Comparison of ENCODE assay signal across 3 fruit fly cellular contexts in genomic region chr3L:5945571-5945970, dm6.
A peak's percentile ranks its signal among the peaks of the same experiment; 100 is the strongest.
TF ChIP-seq lines count a peak whose summit lies in the region.

No protein-coding gene starts in this region.

- TF ChIP-seq CTCF in whole organism, embryonic (GFP tag; optimal IDR thresholded peaks at IDR 0.05; lab: Kevin White, UChicago): no peak

TF ChIP-seq in whole organism, embryonic, 481 proteins besides CTCF, POLR2A, EP300 and RAD21 (continues in another document):
- no peak for TF ChIP-seq CG6854 (GFP tag; optimal IDR thresholded peaks at IDR 0.05; lab: Kevin White, UChicago)
- TF ChIP-seq Drgx (GFP tag; IDR thresholded peaks at IDR 0.05; lab: Robert Waterston, UW): peak; percentile 68
- TF ChIP-seq D19A (tag; optimal IDR thresholded peaks at IDR 0.05; lab: Kevin White, UChicago): peak; percentile 79
- TF ChIP-seq Sin3A (optimal IDR thresholded peaks at IDR 0.05; lab: Kevin White, UChicago): no peak
- TF ChIP-seq CG6765 (GFP tag; optimal IDR thresholded peaks at IDR 0.05; lab: Kevin White, UChicago): no peak
- TF ChIP-seq bsh (GFP tag; optimal IDR thresholded peaks at IDR 0.05; lab: Kevin White, UChicago): no peak
- peak; percentile 49 for TF ChIP-seq sens (GFP tag; lab: Kevin White, UChicago)
- TF ChIP-seq CG10274 (GFP tag; optimal IDR thresholded peaks at IDR 0.05; lab: Kevin White, UChicago): no peak
- no peak for TF ChIP-seq Aef1 (GFP tag; IDR thresholded peaks at IDR 0.05; lab: Robert Waterston, UW)
- TF ChIP-seq CG2712 (tag; optimal IDR thresholded peaks at IDR 0.05; lab: Kevin White, UChicago): peak; percentile 17
- no peak for TF ChIP-seq CG5953 (GFP tag; IDR thresholded peaks at IDR 0.05; lab: Robert Waterston, UW)
- no peak for TF ChIP-seq CG15479 (GFP tag; optimal IDR thresholded peaks at IDR 0.05; lab: Kevin White, UChicago)
- peak; percentile 17 for TF ChIP-seq Blimp-1 (GFP tag; optimal IDR thresholded peaks at IDR 0.05; lab: Kevin White, UChicago)
- TF ChIP-seq Xrp1 (GFP tag; IDR thresholded peaks at IDR 0.05; lab: Robert Waterston, UW): peak; percentile 17; the same call in 1 of the 2 replicates
- TF ChIP-seq CG6813 (GFP tag; optimal IDR thresholded peaks at IDR 0.05; lab: Kevin White, UChicago): no peak
- TF ChIP-seq CG4617 (GFP tag; optimal IDR thresholded peaks at IDR 0.05; lab: Kevin White, UChicago; ENCODE audit: borderline replicate concordance): no peak
- TF ChIP-seq Nf-YB (GFP tag; optimal IDR thresholded peaks at IDR 0.05; lab: Kevin White, UChicago): no peak
- TF ChIP-seq pzg (GFP tag; optimal IDR thresholded peaks at IDR 0.05; lab: Kevin White, UChicago): no peak
- TF ChIP-seq crc (GFP tag; optimal IDR thresholded peaks at IDR 0.05; lab: Kevin White, UChicago): no peak
- no peak for TF ChIP-seq CG10267 (tag; optimal IDR thresholded peaks at IDR 0.05; lab: Kevin White, UChicago)
- TF ChIP-seq CG34376 (GFP tag; optimal IDR thresholded peaks at IDR 0.05; lab: Kevin White, UChicago): no peak
- TF ChIP-seq nau (GFP tag; optimal IDR thresholded peaks at IDR 0.05; lab: Kevin White, UChicago): no peak
- no peak for TF ChIP-seq CG15011 (GFP tag; optimal IDR thresholded peaks at IDR 0.05; lab: Kevin White, UChicago)
- peak; percentile 5 for TF ChIP-seq CG18262 (tag; optimal IDR thresholded peaks at IDR 0.05; lab: Kevin White, UChicago)
- TF ChIP-seq Bteb2 (GFP tag; optimal IDR thresholded peaks at IDR 0.05; lab: Kevin White, UChicago): no peak
- TF ChIP-seq Lpt (GFP tag; optimal IDR thresholded peaks at IDR 0.05; lab: Kevin White, UChicago): no peak
- TF ChIP-seq Vsx1 (GFP tag; optimal IDR thresholded peaks at IDR 0.05; lab: Kevin White, UChicago): no peak
- no peak for TF ChIP-seq CG1603 (tag; optimal IDR thresholded peaks at IDR 0.05; lab: Kevin White, UChicago)
- TF ChIP-seq ERR (GFP tag; optimal IDR thresholded peaks at IDR 0.05; lab: Kevin White, UChicago): no peak
- TF ChIP-seq grau (tag; optimal IDR thresholded peaks at IDR 0.05; lab: Kevin White, UChicago): no peak
- no peak for TF ChIP-seq zfh2 (GFP tag; optimal IDR thresholded peaks at IDR 0.05; lab: Kevin White, UChicago)
- TF ChIP-seq Meics (GFP tag; optimal IDR thresholded peaks at IDR 0.05; lab: Kevin White, UChicago): no peak

TF ChIP-seq in whole organism, prepupa, 60 proteins besides CTCF, POLR2A, EP300 and RAD21 (continues in another document):
- TF ChIP-seq CG32006 (GFP tag; optimal IDR thresholded peaks at IDR 0.05; lab: Kevin White, UChicago): peak; percentile 54
- TF ChIP-seq achi (GFP tag; optimal IDR thresholded peaks at IDR 0.05; lab: Kevin White, UChicago): peak; percentile 33
- no peak for TF ChIP-seq pdm3 (GFP tag; optimal IDR thresholded peaks at IDR 0.05; lab: Kevin White, UChicago)
- peak; percentile 9 for TF ChIP-seq CG9139 (GFP tag; optimal IDR thresholded peaks at IDR 0.05; lab: Kevin White, UChicago)
- peak; percentile 59; the same call in 2 of the 3 replicates for TF ChIP-seq CG8119 (GFP tag; IDR thresholded peaks at IDR 0.05; lab: Robert Waterston, UW)
- TF ChIP-seq CG1621 (tag; optimal IDR thresholded peaks at IDR 0.05; lab: Kevin White, UChicago): no peak
- peak; percentile 75 for TF ChIP-seq Eip78C (GFP tag; lab: Kevin White, UChicago)
- TF ChIP-seq esn (GFP tag; optimal IDR thresholded peaks at IDR 0.05; lab: Kevin White, UChicago): peak; percentile 13
- TF ChIP-seq CG6854 (GFP tag; optimal IDR thresholded peaks at IDR 0.05; lab: Kevin White, UChicago): no peak
- no peak for TF ChIP-seq fkh (GFP tag; optimal IDR thresholded peaks at IDR 0.05; lab: Kevin White, UChicago)
- peak; percentile 43 for TF ChIP-seq CG3919 (GFP tag; optimal IDR thresholded peaks at IDR 0.05; lab: Kevin White, UChicago)
- TF ChIP-seq CG6163 (GFP tag; IDR thresholded peaks at IDR 0.05; lab: Robert Waterston, UW): peak; percentile 79; the same call in 2 of the 3 replicates
- peak; percentile 9 for TF ChIP-seq Hr4 (GFP tag; optimal IDR thresholded peaks at IDR 0.05; lab: Kevin White, UChicago)
- no peak for TF ChIP-seq lz (GFP tag; optimal IDR thresholded peaks at IDR 0.05; lab: Kevin White, UChicago)
- TF ChIP-seq cyc (GFP tag; optimal IDR thresholded peaks at IDR 0.05; lab: Kevin White, UChicago): peak; percentile 20
- TF ChIP-seq CG6808 (GFP tag; optimal IDR thresholded peaks at IDR 0.05; lab: Kevin White, UChicago): peak; percentile 55
- TF ChIP-seq CG15336 (GFP tag; IDR thresholded peaks at IDR 0.05; lab: Robert Waterston, UW): peak; percentile 74
- TF ChIP-seq Ets96B (tag; optimal IDR thresholded peaks at IDR 0.05; lab: Kevin White, UChicago): peak; percentile 66
- TF ChIP-seq CG8632 (GFP tag; optimal IDR thresholded peaks at IDR 0.05; lab: Kevin White, UChicago): peak; percentile 6
- peak; percentile 71 for TF ChIP-seq svp (GFP tag; lab: Kevin White, UChicago)
- TF ChIP-seq CG3032 (tag; optimal IDR thresholded peaks at IDR 0.05; lab: Kevin White, UChicago): peak; percentile 57
- TF ChIP-seq CG10669 (GFP tag; optimal IDR thresholded peaks at IDR 0.05; lab: Kevin White, UChicago): peak; percentile 58
- TF ChIP-seq CG6276 (GFP tag; optimal IDR thresholded peaks at IDR 0.05; lab: Kevin White, UChicago): peak; percentile 10
- TF ChIP-seq topi (GFP tag; optimal IDR thresholded peaks at IDR 0.05; lab: Kevin White, UChicago): peak; percentile 28
- TF ChIP-seq dsx (GFP tag; optimal IDR thresholded peaks at IDR 0.05; lab: Kevin White, UChicago; ENCODE audit: poor library complexity, severe bottlenecking): peak; percentile 32
- TF ChIP-seq CG10631 (GFP tag; optimal IDR thresholded peaks at IDR 0.05; lab: Kevin White, UChicago): peak; percentile 26
- peak; percentile 56; the same call in 2 of the 3 replicates for TF ChIP-seq eg (GFP tag; IDR thresholded peaks at IDR 0.05; lab: Robert Waterston, UW)
- peak; percentile 1 for TF ChIP-seq Sox14 (GFP tag; optimal IDR thresholded peaks at IDR 0.05; lab: Kevin White, UChicago)
- peak; percentile 48 for TF ChIP-seq spab (GFP tag; optimal IDR thresholded peaks at IDR 0.05; lab: Kevin White, UChicago)
- TF ChIP-seq Met (GFP tag; optimal IDR thresholded peaks at IDR 0.05; lab: Kevin White, UChicago): peak; percentile 27
- TF ChIP-seq acj6 (GFP tag; optimal IDR thresholded peaks at IDR 0.05; lab: Kevin White, UChicago): peak; percentile 25
- no peak for TF ChIP-seq Eip75B (GFP tag; optimal IDR thresholded peaks at IDR 0.05; lab: Kevin White, UChicago)

TF ChIP-seq in whole organism, pupa, 21 proteins besides CTCF, POLR2A, EP300 and RAD21:
- no peak for TF ChIP-seq Pif1B (GFP tag; optimal IDR thresholded peaks at IDR 0.05; lab: Kevin White, UChicago)
- TF ChIP-seq Ets98B (GFP tag; IDR thresholded peaks at IDR 0.05; lab: Robert Waterston, UW): peak; percentile 53; the same call in 1 of the 2 replicates
- peak; percentile 78 for TF ChIP-seq CG14655 (GFP tag; optimal IDR thresholded peaks at IDR 0.05; lab: Kevin White, UChicago)
- peak; percentile 66 for TF ChIP-seq CG8301 (tag; optimal IDR thresholded peaks at IDR 0.05; lab: Kevin White, UChicago)
- no peak for TF ChIP-seq Snoo (tag; optimal IDR thresholded peaks at IDR 0.05; lab: Kevin White, UChicago)
- no peak for TF ChIP-seq fd96Ca (GFP tag; IDR thresholded peaks at IDR 0.05; lab: Robert Waterston, UW)
- TF ChIP-seq Pif1A (GFP tag; optimal IDR thresholded peaks at IDR 0.05; lab: Kevin White, UChicago): no peak
- TF ChIP-seq CG10348 (GFP tag; IDR thresholded peaks at IDR 0.05; lab: Robert Waterston, UW): no peak
- peak; percentile 53; the same call in 1 of the 2 replicates for TF ChIP-seq CG32121 (GFP tag; IDR thresholded peaks at IDR 0.05; lab: Robert Waterston, UW)
- TF ChIP-seq CG34367 (tag; optimal IDR thresholded peaks at IDR 0.05; lab: Kevin White, UChicago): peak; percentile 15
- TF ChIP-seq CG15710 (tag; optimal IDR thresholded peaks at IDR 0.05; lab: Kevin White, UChicago): peak; percentile 56
- no peak for TF ChIP-seq D1 (tag; optimal IDR thresholded peaks at IDR 0.05; lab: Kevin White, UChicago)
- peak; percentile 70 for TF ChIP-seq CG8159 (tag; optimal IDR thresholded peaks at IDR 0.05; lab: Kevin White, UChicago)
- no peak for TF ChIP-seq CG13204 (GFP tag; optimal IDR thresholded peaks at IDR 0.05; lab: Kevin White, UChicago)
- no peak for TF ChIP-seq gl (tag; optimal IDR thresholded peaks at IDR 0.05; lab: Kevin White, UChicago)
- 0 out of 3 replicates have a peak, but pooled peaks have one; percentile 38 for TF ChIP-seq CG4496 (GFP tag; IDR thresholded peaks at IDR 0.05; lab: Robert Waterston, UW)
- peak; percentile 22; the same call in 1 of the 2 replicates for TF ChIP-seq CG12605 (GFP tag; IDR thresholded peaks at IDR 0.05; lab: Robert Waterston, UW)
- TF ChIP-seq rn (GFP tag; IDR thresholded peaks at IDR 0.05; lab: Robert Waterston, UW): no peak
- peak; percentile 52 for TF ChIP-seq CG9948 (tag; optimal IDR thresholded peaks at IDR 0.05; lab: Kevin White, UChicago)
- no peak for TF ChIP-seq EcR (GFP tag; optimal IDR thresholded peaks at IDR 0.05; lab: Kevin White, UChicago)
- peak; percentile 61 for TF ChIP-seq CG17806 (tag; optimal IDR thresholded peaks at IDR 0.05; lab: Kevin White, UChicago)
TF ChIP-seq in whole organism, pupa: peak in this region for 11.

Comparison
In these comparisons a context has a peak if more than half of its experiments do, and no peak if none do; other contexts are left out.
1. Of the 7 proteins assayed by ChIP-seq in both whole organism, embryonic and whole organism, prepupa: peak only in whole organism, embryonic: Blimp-1; only in whole organism, prepupa: Gug; in both: none; in neither: 5.